Worm (Caenorhabditis elegans) whole organism, L2 larva: Measurements from ENCODE around the gene ubxn-6.

Source experiments
- nhr-11 ChIP-seq: fragments of 150-350 bp; optimal IDR thresholded peaks from 2 replicates; lab custom pipeline; 2014; ENCODE audit warnings: missing biosample characterization, missing genetic modification characterization
- ztf-11 ChIP-seq: sonication (generic microtip); optimal IDR thresholded peaks from 2 replicates; lab custom pipeline; 2017; ENCODE audit warnings: missing biosample characterization, missing genetic modification characterization

ce11 chrIV:4776001-4776400 is 33.3 kb downstream of the ubxn-6 start, which contains the start of gene R11E3.19:
- TF ChIP-seq ztf-11 = no peak
- no peak for TF ChIP-seq nhr-11 (tag; lab: Kevin White, UChicago)
